Worm (Caenorhabditis elegans): ENCODE data around the gene T08B6.4.

ce11 chrIV:4930045-4930444, 24.6 kb downstream of the T08B6.4 start, which contains the start of gene Y9C9A.8:
- no peak for TF ChIP-seq sea-1 (GFP tag; conservative IDR thresholded peaks at IDR 0.05)
- TF ChIP-seq ama-1 (optimal IDR thresholded peaks at IDR 0.05) = no peak
- no peak for TF ChIP-seq tbx-11 (GFP tag; IDR thresholded peaks at IDR 0.05)
- no peak for TF ChIP-seq F13C5.2 (tag; optimal IDR thresholded peaks at IDR 0.05)
